Worm (Caenorhabditis elegans) whole organism, L4 larva: ENCODE results near the gene nid-1.

Source experiments
- D1046.2 ChIP-seq: fragments of 200-800 bp; sonication (Bioruptor generic); IDR thresholded peaks from 2 replicates; pipeline ENCODE4 v1.3.6; 2022; ENCODE audit warnings: missing genetic modification characterization, missing compliant biosample characterization
- F37D6.2 ChIP-seq: sonication (generic microtip); optimal IDR thresholded peaks from 2 replicates; lab custom pipeline; 2016; ENCODE audit warnings: mild to moderate bottlenecking, missing genetic modification characterization, missing compliant biosample characterization
- Y75B8A.6 ChIP-seq: fragments of 200-800 bp; sonication (Bioruptor generic); IDR thresholded peaks from 2 replicates; pipeline ENCODE4 v1.3.6; 2022; ENCODE audit warnings: missing genetic modification reagents, missing genetic modification characterization, missing compliant biosample characterization
- ZK546.5 ChIP-seq, 2 experiments: sonication (generic microtip); optimal IDR thresholded peaks; 2 replicates each; lab custom pipeline; 2017; ENCODE audit warnings: missing biosample characterization in 2 of 2, missing genetic modification characterization in 2 of 2
- aly-2 ChIP-seq: sonication (generic microtip); optimal IDR thresholded peaks from 2 replicates; lab custom pipeline; 2018; ENCODE audit warnings: missing biosample characterization, missing genetic modification characterization
- arid-1 ChIP-seq: fragments of 200-800 bp; sonication (Bioruptor generic); conservative IDR thresholded peaks from 2 replicates; pipeline ENCODE4 v1.3.6; 2022; ENCODE audit warnings: missing genetic modification reagents, missing genetic modification characterization, missing compliant biosample characterization
- ceh-20 ChIP-seq: fragments of 200-800 bp; sonication (Bioruptor generic); IDR thresholded peaks from 2 replicates; pipeline ENCODE4 v1.3.6; 2022; ENCODE audit warnings: missing genetic modification reagents, missing genetic modification characterization, missing compliant biosample characterization
- ceh-44 ChIP-seq: fragments of 200-800 bp; sonication (Bioruptor generic); IDR thresholded peaks from 2 replicates; pipeline ENCODE4 v1.3.6; 2022; ENCODE audit warnings: missing genetic modification reagents, missing genetic modification characterization, missing compliant biosample characterization
- ces-1 ChIP-seq: fragments of 150-350 bp; sonication (generic microtip); optimal IDR thresholded peaks from 4 replicates; lab custom pipeline; 2014; ENCODE audit warnings: missing biosample characterization, missing genetic modification reagents, missing genetic modification characterization
- ctbp-1 ChIP-seq: fragments of 200-800 bp; sonication (Bioruptor generic); IDR thresholded peaks from 2 replicates; pipeline ENCODE4 v1.3.6; 2022; ENCODE audit warnings: missing genetic modification reagents, missing genetic modification characterization, missing compliant biosample characterization
- daf-16 ChIP-seq, 3 experiments: sonication (generic microtip); optimal IDR thresholded peaks; 2 replicates each; lab custom pipeline; 2016 to 2017; ENCODE audit warnings: missing genetic modification characterization in 3 of 3, missing genetic modification reagents in 3 of 3, mild to moderate bottlenecking in 2 of 3, missing compliant biosample characterization in 2 of 3, missing biosample characterization in 1 of 3, moderate library complexity in 1 of 3
- dmd-6 ChIP-seq: fragments of 200-800 bp; sonication (Bioruptor generic); IDR thresholded peaks from 2 replicates; pipeline ENCODE4 v1.3.6; 2022; ENCODE audit warnings: missing genetic modification reagents, missing genetic modification characterization, missing compliant biosample characterization
- dmd-8 ChIP-seq: fragments of 200-800 bp; sonication (Bioruptor generic); IDR thresholded peaks from 2 replicates; pipeline ENCODE4 v1.3.6; 2022; ENCODE audit warnings: missing genetic modification characterization, missing compliant biosample characterization
- dpl-1 ChIP-seq: fragments of 150-350 bp; optimal IDR thresholded peaks from 2 replicates; lab custom pipeline; 2014; ENCODE audit warnings: missing biosample characterization, missing genetic modification reagents, missing genetic modification characterization
- dve-1 ChIP-seq: sonication (generic microtip); optimal IDR thresholded peaks from 2 replicates; lab custom pipeline; 2017; ENCODE audit warnings: antibody characterized with exemption, mild to moderate bottlenecking, missing genetic modification characterization, missing compliant biosample characterization; ENCODE audit not compliant: insufficient read depth
- egl-27 ChIP-seq: sonication (generic microtip); optimal IDR thresholded peaks from 3 replicates; lab custom pipeline; 2017; ENCODE audit warnings: missing biosample characterization, missing genetic modification reagents, missing genetic modification characterization
- egl-43 ChIP-seq: fragments of 200-800 bp; sonication (Bioruptor generic); IDR thresholded peaks from 2 replicates; pipeline ENCODE4 v1.3.6; 2022; ENCODE audit warnings: missing genetic modification reagents, missing genetic modification characterization, missing compliant biosample characterization
- fos-1 ChIP-seq: fragments of 150-350 bp; optimal IDR thresholded peaks from 2 replicates; lab custom pipeline; 2014; ENCODE audit warnings: missing biosample characterization, missing genetic modification characterization
- hlh-11 ChIP-seq: fragments of 200-800 bp; sonication (Bioruptor generic); optimal IDR thresholded peaks from 2 replicates; lab custom pipeline; 2018; ENCODE audit warnings: mild to moderate bottlenecking, missing genetic modification characterization, missing compliant biosample characterization
- hlh-30 ChIP-seq: sonication (generic microtip); optimal IDR thresholded peaks from 2 replicates; lab custom pipeline; 2017; ENCODE audit warnings: antibody characterized with exemption, mild to moderate bottlenecking, missing genetic modification characterization, missing compliant biosample characterization; ENCODE audit not compliant: insufficient read depth
- lin-1 ChIP-seq: fragments of 200-800 bp; sonication (Bioruptor generic); IDR thresholded peaks from 2 replicates; pipeline ENCODE4 v1.3.6; 2022; ENCODE audit warnings: missing genetic modification reagents, missing genetic modification characterization, missing compliant biosample characterization
- lin-13 ChIP-seq: fragments of 150-350 bp; optimal IDR thresholded peaks from 2 replicates; lab custom pipeline; 2014; ENCODE audit warnings: missing biosample characterization, missing genetic modification reagents, missing genetic modification characterization
- lin-15B ChIP-seq: fragments of 150-350 bp; sonication (generic microtip); optimal IDR thresholded peaks from 3 replicates; lab custom pipeline; 2014; ENCODE audit warnings: missing biosample characterization, missing genetic modification characterization
- lin-38 ChIP-seq: fragments of 200-800 bp; sonication (Bioruptor generic); IDR thresholded peaks from 2 replicates; pipeline ENCODE4 v1.3.6; 2022; ENCODE audit warnings: missing genetic modification reagents, missing genetic modification characterization, missing compliant biosample characterization
- lin-39 ChIP-seq: fragments of 150-350 bp; optimal IDR thresholded peaks from 2 replicates; lab custom pipeline; 2014; ENCODE audit warnings: missing biosample characterization, missing genetic modification reagents, missing genetic modification characterization
- lsy-2 ChIP-seq, 2 experiments: fragments of 150-350 bp in 1 of 2; sonication (generic microtip) in 1 of 2; optimal IDR thresholded peaks; 2 replicates each; lab custom pipeline; 2014 to 2017; ENCODE audit warnings: missing biosample characterization in 2 of 2, missing genetic modification characterization in 2 of 2
- mdt-29 ChIP-seq: fragments of 200-800 bp; sonication (Bioruptor generic); IDR thresholded peaks from 2 replicates; pipeline ENCODE4 v1.3.6; 2022; ENCODE audit warnings: missing genetic modification reagents, missing genetic modification characterization, missing compliant biosample characterization
- mep-1 ChIP-seq: fragments of 150-350 bp; sonication (generic microtip); optimal IDR thresholded peaks from 3 replicates; lab custom pipeline; 2014; ENCODE audit warnings: missing biosample characterization, missing genetic modification characterization
- mxl-2 ChIP-seq: fragments of 200-800 bp; sonication (Bioruptor generic); conservative IDR thresholded peaks from 2 replicates; pipeline ENCODE4 v1.3.6; 2022; ENCODE audit warnings: missing genetic modification reagents, missing genetic modification characterization, missing compliant biosample characterization
- mxl-3 ChIP-seq: fragments of 200-800 bp; sonication (Bioruptor generic); optimal IDR thresholded peaks from 2 replicates; lab custom pipeline; 2018; ENCODE audit warnings: mild to moderate bottlenecking, missing genetic modification characterization, missing compliant biosample characterization
- nhr-102 ChIP-seq: sonication (generic microtip); optimal IDR thresholded peaks from 2 replicates; lab custom pipeline; 2016; ENCODE audit warnings: mild to moderate bottlenecking, missing genetic modification characterization, moderate library complexity, missing compliant biosample characterization
- nhr-111 ChIP-seq: fragments of 200-800 bp; sonication (Bioruptor generic); optimal IDR thresholded peaks from 2 replicates; lab custom pipeline; 2018; ENCODE audit warnings: mild to moderate bottlenecking, missing genetic modification characterization, missing compliant biosample characterization
- nhr-237 ChIP-seq: sonication (generic microtip); optimal IDR thresholded peaks from 2 replicates; lab custom pipeline; 2017; ENCODE audit warnings: missing biosample characterization, missing genetic modification characterization
- nhr-25 ChIP-seq: sonication (generic microtip); optimal IDR thresholded peaks from 2 replicates; lab custom pipeline; 2017; ENCODE audit warnings: missing genetic modification characterization, mild to moderate bottlenecking, missing compliant biosample characterization, antibody characterized with exemption, moderate library complexity, borderline replicate concordance; ENCODE audit not compliant: insufficient read depth
- nhr-28 ChIP-seq: fragments of 150-350 bp; optimal IDR thresholded peaks from 2 replicates; lab custom pipeline; 2014; ENCODE audit warnings: missing biosample characterization, missing genetic modification characterization
- nhr-42 ChIP-seq: fragments of 200-800 bp; sonication (Bioruptor generic); IDR thresholded peaks from 2 replicates; pipeline ENCODE4 v1.3.6; 2022; ENCODE audit warnings: missing genetic modification characterization, missing compliant biosample characterization
- nhr-48 ChIP-seq: sonication (generic microtip); optimal IDR thresholded peaks from 2 replicates; lab custom pipeline; 2016; ENCODE audit warnings: mild to moderate bottlenecking, missing genetic modification characterization, missing compliant biosample characterization
- nhr-6 ChIP-seq: fragments of 150-350 bp; optimal IDR thresholded peaks from 2 replicates; lab custom pipeline; 2014; ENCODE audit warnings: missing biosample characterization, missing genetic modification characterization
- nhr-77 ChIP-seq: fragments of 150-350 bp; optimal IDR thresholded peaks from 2 replicates; lab custom pipeline; 2014; ENCODE audit warnings: missing biosample characterization, missing genetic modification characterization
- php-3 ChIP-seq: fragments of 200-800 bp; sonication (Bioruptor generic); IDR thresholded peaks from 2 replicates; pipeline ENCODE4 v1.3.6; 2022; ENCODE audit warnings: missing genetic modification reagents, missing genetic modification characterization, missing compliant biosample characterization
- pqm-1 ChIP-seq: sonication (generic microtip); optimal IDR thresholded peaks from 2 replicates; lab custom pipeline; 2017; ENCODE audit warnings: missing biosample characterization, missing genetic modification characterization
- rbr-2 ChIP-seq: sonication (generic microtip); optimal IDR thresholded peaks from 2 replicates; lab custom pipeline; 2016; ENCODE audit warnings: missing genotype, missing genetic modification characterization, missing compliant biosample characterization
- sdz-12 ChIP-seq: fragments of 200-800 bp; sonication (Bioruptor generic); optimal IDR thresholded peaks from 2 replicates; lab custom pipeline; 2018; ENCODE audit warnings: mild to moderate bottlenecking, missing genetic modification characterization, missing compliant biosample characterization
- set-16 ChIP-seq: fragments of 200-800 bp; sonication (Bioruptor generic); IDR thresholded peaks from 2 replicates; pipeline ENCODE4 v1.3.6; 2022; ENCODE audit warnings: missing genetic modification reagents, missing genetic modification characterization, missing compliant biosample characterization
- snpc-4 ChIP-seq: fragments of 150-350 bp; optimal IDR thresholded peaks from 2 replicates; lab custom pipeline; 2014; ENCODE audit warnings: missing biosample characterization, missing genetic modification characterization
- spr-3 ChIP-seq: fragments of 200-800 bp; sonication (Bioruptor generic); optimal IDR thresholded peaks from 2 replicates; lab custom pipeline; 2018; ENCODE audit warnings: mild to moderate bottlenecking, missing genetic modification characterization, missing compliant biosample characterization
- unc-39 ChIP-seq: sonication (generic microtip); optimal IDR thresholded peaks from 2 replicates; lab custom pipeline; 2017; ENCODE audit warnings: missing biosample characterization, missing genetic modification characterization
- unc-62 ChIP-seq, 3 experiments: fragments of 150-350 bp in 1 of 3; sonication (generic microtip); optimal IDR thresholded peaks in 2 of 3; peaks in 1 of 3; 1 replicate in 1 of 3; 2 replicates in 2 of 3; lab custom pipeline; 2014 to 2017; ENCODE audit warnings: missing biosample characterization in 3 of 3, missing genetic modification characterization in 3 of 3, missing genetic modification reagents in 3 of 3, missing genotype in 1 of 3
- vab-7 ChIP-seq: fragments of 200-800 bp; sonication (Bioruptor generic); IDR thresholded peaks from 2 replicates; pipeline ENCODE4 v1.3.6; 2022; ENCODE audit warnings: missing genetic modification reagents, missing genetic modification characterization, missing compliant biosample characterization
- ztf-7 ChIP-seq: fragments of 150-350 bp; optimal IDR thresholded peaks from 2 replicates; lab custom pipeline; 2014; ENCODE audit warnings: missing biosample characterization, missing genetic modification characterization

nid-1 gene

DNA sequence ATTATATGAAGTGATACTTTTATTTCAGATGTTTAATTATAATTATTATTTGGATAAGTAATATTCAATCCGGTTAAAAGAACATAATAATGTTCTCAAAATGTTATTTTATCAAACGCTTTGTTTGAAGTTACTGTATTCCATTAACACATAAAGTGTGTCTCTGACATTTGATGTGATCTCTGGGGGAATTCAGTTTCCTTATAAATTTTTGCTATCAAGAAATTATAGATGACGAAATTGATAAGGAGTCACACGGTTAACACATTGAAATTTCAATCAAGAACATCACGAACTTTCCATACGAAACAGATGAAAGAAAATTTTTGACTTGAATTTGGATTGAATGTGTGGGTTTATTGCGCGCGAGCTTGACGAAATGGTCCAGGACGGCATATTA lies 11.8 kb downstream of the nid-1 start:
- TF ChIP-seq nhr-237 (tag; lab: Kevin White, UChicago) (no peak), hlh-11 (tag; lab: Kevin White, UChicago) (peak; percentile 76), Y75B8A.6 (GFP tag; lab: Robert Waterston, UW) (no peak), lin-1 (GFP tag; lab: Robert Waterston, UW) (no peak), set-16 (GFP tag; lab: Robert Waterston, UW) (no peak), lsy-2 (tag; optimal IDR thresholded peaks at IDR 0.05; lab: Kevin White, UChicago) (no peak), ceh-20 (GFP tag; lab: Robert Waterston, UW) (no peak), lin-13 (GFP tag; lab: Kevin White, UChicago) (no peak), nhr-77 (tag; lab: Kevin White, UChicago) (peak; percentile 25), lin-39 (tag; lab: Kevin White, UChicago) (no peak), mdt-29 (GFP tag; lab: Robert Waterston, UW) (no peak), daf-16 (GFP tag; optimal IDR thresholded peaks at IDR 0.05; lab: Kevin White, UChicago) (no peak), daf-16 (tag; optimal IDR thresholded peaks at IDR 0.05; lab: Kevin White, UChicago) (peak; percentile 68), unc-62 (GFP tag; optimal IDR thresholded peaks at IDR 0.05 in 1 of 2; lab: Kevin White, UChicago) (peak in 1 of 2 experiments; percentile 63), unc-62 (tag; optimal IDR thresholded peaks at IDR 0.05; lab: Kevin White, UChicago) (no peak), nhr-25 (tag; lab: Kevin White, UChicago) (no peak), snpc-4 (tag; lab: Kevin White, UChicago) (no peak), rbr-2 (no peak), nhr-42 (GFP tag; lab: Robert Waterston, UW) (no peak), mxl-2 (GFP tag; lab: Robert Waterston, UW) (no peak), dve-1 (tag; lab: Kevin White, UChicago) (peak; percentile 61), arid-1 (GFP tag; lab: Robert Waterston, UW) (no peak), egl-43 (GFP tag; lab: Robert Waterston, UW) (no peak), egl-27 (tag; lab: Kevin White, UChicago) (no peak), D1046.2 (GFP tag; lab: Robert Waterston, UW) (no peak), php-3 (GFP tag; lab: Robert Waterston, UW) (peak; percentile 52; the same call in 1 of the 2 replicates), mxl-3 (GFP tag; lab: Kevin White, UChicago) (peak; percentile 37), dmd-8 (GFP tag; lab: Robert Waterston, UW) (no peak), nhr-111 (GFP tag; lab: Kevin White, UChicago) (no peak), lin-38 (GFP tag; lab: Robert Waterston, UW) (no peak), aly-2 (no peak), nhr-28 (peak; percentile 87), fos-1 (tag; lab: Kevin White, UChicago) (no peak), lin-15B (tag; lab: Kevin White, UChicago) (no peak), ceh-44 (GFP tag; lab: Robert Waterston, UW) (no peak), vab-7 (GFP tag; lab: Robert Waterston, UW) (no peak), ZK546.5 (tag; optimal IDR thresholded peaks at IDR 0.05; lab: Kevin White, UChicago) (no peak), F37D6.2 (tag; lab: Kevin White, UChicago) (no peak), dmd-6 (GFP tag; lab: Robert Waterston, UW) (peak; percentile 88), dpl-1 (GFP tag; lab: Kevin White, UChicago) (no peak), nhr-102 (tag; lab: Kevin White, UChicago) (no peak), nhr-48 (tag; lab: Kevin White, UChicago) (no peak), pqm-1 (peak; percentile 76), mep-1 (tag; lab: Kevin White, UChicago) (no peak), unc-39 (no peak), spr-3 (GFP tag; lab: Kevin White, UChicago) (no peak), hlh-30 (peak; percentile 54), ctbp-1 (GFP tag; lab: Robert Waterston, UW) (no peak), nhr-6 (tag; lab: Kevin White, UChicago) (peak; percentile 48), sdz-12 (GFP tag; lab: Kevin White, UChicago) (no peak), ces-1 (GFP tag; lab: Kevin White, UChicago) (no peak), ztf-7 (tag; lab: Kevin White, UChicago) (peak; percentile 31)
- TF ChIP-seq, all 104 proteins: peak for 13
